Worm (Caenorhabditis elegans) whole organism, early embryonic: ENCODE data around the gene chd-3.

ENCODE experiments used
- ama-1 ChIP-seq: fragments of 150-350 bp; optimal IDR thresholded peaks from 2 replicates; lab custom pipeline; 2014
- ceh-36 ChIP-seq: sonication (generic microtip); optimal IDR thresholded peaks from 2 replicates; lab custom pipeline; 2016; ENCODE audit warnings: missing genetic modification characterization, inconsistent platforms, missing compliant biosample characterization
- flt-1 ChIP-seq: fragments of 200-800 bp; sonication (Bioruptor generic); IDR thresholded peaks from 2 replicates; pipeline ENCODE4 v1.3.6; 2022; ENCODE audit warnings: missing genetic modification characterization, missing compliant biosample characterization
- hmg-4 ChIP-seq: fragments of 200-800 bp; sonication (Bioruptor generic); optimal IDR thresholded peaks from 2 replicates; lab custom pipeline; 2018; ENCODE audit warnings: mild to moderate bottlenecking, missing genetic modification characterization, missing compliant biosample characterization
- pes-1 ChIP-seq: fragments of 200-800 bp; sonication (Bioruptor generic); IDR thresholded peaks from 2 replicates; pipeline ENCODE4 v1.3.6; 2022; ENCODE audit warnings: missing genetic modification reagents, missing genetic modification characterization, missing compliant biosample characterization
- sea-1 ChIP-seq: fragments of 200-800 bp; sonication (Bioruptor generic); conservative IDR thresholded peaks from 2 replicates; pipeline ENCODE4 v1.3.6; 2022; ENCODE audit warnings: missing genetic modification characterization, missing compliant biosample characterization
- tbx-11 ChIP-seq: fragments of 200-800 bp; sonication (Bioruptor generic); IDR thresholded peaks from 2 replicates; pipeline ENCODE4 v1.3.6; 2022; ENCODE audit warnings: missing genetic modification characterization, missing compliant biosample characterization
- tbx-37 ChIP-seq: fragments of 200-800 bp; sonication (Bioruptor generic); conservative IDR thresholded peaks from 2 replicates; pipeline ENCODE4 v1.3.6; 2022; ENCODE audit warnings: missing genetic modification reagents, missing genetic modification characterization, missing compliant biosample characterization
- tra-4 ChIP-seq: sonication (generic microtip); optimal IDR thresholded peaks from 2 replicates; lab custom pipeline; 2017; ENCODE audit warnings: missing genetic modification characterization, missing compliant biosample characterization

- no peak for TF ChIP-seq tbx-11 (GFP tag; lab: Robert Waterston, UW)
- TF ChIP-seq ceh-36 (tag; lab: Kevin White, UChicago): no peak
- no peak for TF ChIP-seq hmg-4 (GFP tag; lab: Kevin White, UChicago)
- no peak for TF ChIP-seq tbx-37 (GFP tag; lab: Robert Waterston, UW)
- TF ChIP-seq ama-1 (lab: Kevin White, UChicago): no peak
- TF ChIP-seq pes-1 (GFP tag; lab: Robert Waterston, UW): no peak
- no peak for TF ChIP-seq flt-1 (GFP tag; lab: Robert Waterston, UW)
- no peak for TF ChIP-seq sea-1 (GFP tag; lab: Robert Waterston, UW)
- TF ChIP-seq tra-4 (tag; lab: Kevin White, UChicago): no peak
These were observed 45.5 kb downstream of the chd-3 start for ce11 chrX:12806926-12807325.
